Fruit fly (Drosophila melanogaster) whole organism, wandering third instar larva: ENCODE measurements around the gene Prosbeta3.

ENCODE experiments used
- Abd-B ChIP-seq: fragments of >200 bp; optimal IDR thresholded peaks from 2 replicates; lab custom pipeline; 2017; ENCODE audit warnings: missing biosample characterization, missing genetic modification characterization
- CG32264 ChIP-seq: fragments of 200-800 bp; sonication (Bioruptor generic); optimal IDR thresholded peaks from 2 replicates; lab custom pipeline; 2016; ENCODE audit warnings: missing biosample characterization, missing genetic modification characterization
- CG9705 ChIP-seq: fragments of 200-800 bp; sonication (Bioruptor generic); optimal IDR thresholded peaks from 2 replicates; lab custom pipeline; 2018; ENCODE audit warnings: missing biosample characterization, mild to moderate bottlenecking, missing genetic modification characterization
- CrebA ChIP-seq: fragments of 200-800 bp; sonication (Bioruptor generic); optimal IDR thresholded peaks from 2 replicates; lab custom pipeline; 2016; ENCODE audit warnings: missing biosample characterization, mild to moderate bottlenecking, missing genetic modification characterization, borderline replicate concordance
- Dfd ChIP-seq: fragments of >200 bp; optimal IDR thresholded peaks from 2 replicates; lab custom pipeline; 2017; ENCODE audit warnings: missing biosample characterization, missing genetic modification characterization
- Dif ChIP-seq: fragments of 200-275, 200-300 bp; sonication (Bioruptor generic); optimal IDR thresholded peaks from 2 replicates; lab custom pipeline; 2018; ENCODE audit warnings: missing biosample characterization, missing genetic modification characterization; ENCODE audit not compliant: partially characterized antibody
- GATAd ChIP-seq: sonication (Bioruptor generic); optimal IDR thresholded peaks from 2 replicates; lab custom pipeline; 2016; ENCODE audit warnings: missing biosample characterization, missing genetic modification characterization
- HLH106 ChIP-seq: fragments of 200-800 bp; optimal IDR thresholded peaks from 3 replicates; lab custom pipeline; 2019; ENCODE audit warnings: missing biosample characterization, mild to moderate bottlenecking, missing genetic modification characterization, moderate library complexity
- Hnf4 ChIP-seq: fragments of 200-800 bp; sonication (Bioruptor generic); optimal IDR thresholded peaks from 2 replicates; lab custom pipeline; 2016; ENCODE audit warnings: missing biosample characterization, mild to moderate bottlenecking, missing genetic modification characterization
- Hr78 ChIP-seq: fragments of >200 bp; optimal IDR thresholded peaks from 2 replicates; lab custom pipeline; 2017; ENCODE audit warnings: missing biosample characterization, missing genetic modification characterization
- Hr83 ChIP-seq: fragments of 200-300 bp; sonication (Bioruptor generic); optimal IDR thresholded peaks from 2 replicates; lab custom pipeline; 2016; ENCODE audit warnings: missing biosample characterization, mild to moderate bottlenecking, missing genetic modification characterization, moderate library complexity; ENCODE audit not compliant: poor library complexity, severe bottlenecking
- Jra ChIP-seq: sonication (Bioruptor generic); optimal IDR thresholded peaks from 2 replicates; lab custom pipeline; 2016; ENCODE audit warnings: missing biosample characterization, missing genetic modification characterization
- Mio ChIP-seq: sonication (Bioruptor generic); optimal IDR thresholded peaks from 2 replicates; lab custom pipeline; 2016; ENCODE audit warnings: missing biosample characterization, missing genetic modification characterization
- Myc ChIP-seq: fragments of >200 bp; optimal IDR thresholded peaks from 2 replicates; lab custom pipeline; 2017
- N ChIP-seq: fragments of >200 bp; optimal IDR thresholded peaks from 2 replicates; lab custom pipeline; 2018; ENCODE audit warnings: missing biosample characterization, missing external identifiers, missing genetic modification characterization
- OdsH ChIP-seq: fragments of 200-800 bp; sonication (Bioruptor generic); optimal IDR thresholded peaks from 2 replicates; lab custom pipeline; 2016; ENCODE audit warnings: missing biosample characterization, mild to moderate bottlenecking, missing genetic modification characterization
- Rel ChIP-seq, 2 experiments: fragments of 200-800 bp; sonication (Bioruptor generic) in 1 of 2; optimal IDR thresholded peaks; 2 replicates in 1 of 2; 3 replicates in 1 of 2; lab custom pipeline; 2016 to 2019; ENCODE audit warnings: mild to moderate bottlenecking in 2 of 2, missing biosample characterization in 2 of 2, missing genetic modification characterization in 2 of 2, moderate library complexity in 1 of 2
- Sp1 ChIP-seq: fragments of 200-800 bp; sonication (Bioruptor generic); optimal IDR thresholded peaks from 3 replicates; lab custom pipeline; 2019; ENCODE audit warnings: missing biosample characterization, mild to moderate bottlenecking, missing genetic modification characterization, moderate library complexity
- Vsx2 ChIP-seq: fragments of 200-300, 225-300 bp; sonication (Bioruptor generic); optimal IDR thresholded peaks from 2 replicates; lab custom pipeline; 2018; ENCODE audit warnings: missing biosample characterization, missing genetic modification characterization; ENCODE audit not compliant: partially characterized antibody
- br ChIP-seq: fragments of 200-800 bp; sonication (Bioruptor generic); optimal IDR thresholded peaks from 2 replicates; lab custom pipeline; 2016; ENCODE audit warnings: missing biosample characterization, missing genetic modification characterization
- brk ChIP-seq: fragments of 200-800 bp; sonication (Bioruptor generic); optimal IDR thresholded peaks from 2 replicates; lab custom pipeline; 2016; ENCODE audit warnings: missing biosample characterization, mild to moderate bottlenecking, missing genetic modification characterization
- dl ChIP-seq, 2 experiments: fragments of 175-275, 200-275 bp in 1 of 2; fragments of 200-275 bp in 1 of 2; sonication (Bioruptor generic); optimal IDR thresholded peaks; lab custom pipeline; 2018; ENCODE audit warnings: mild to moderate bottlenecking in 2 of 2, missing biosample characterization in 2 of 2, missing genetic modification characterization in 2 of 2, moderate library complexity in 2 of 2; ENCODE audit not compliant: partially characterized antibody in 2 of 2, insufficient read depth in 1 of 2
- dmrt93B ChIP-seq: fragments of 200-800 bp; sonication (Bioruptor generic); optimal IDR thresholded peaks from 2 replicates; lab custom pipeline; 2018; ENCODE audit warnings: missing biosample characterization, mild to moderate bottlenecking, missing genetic modification characterization
- dsf ChIP-seq: sonication (Bioruptor generic); optimal IDR thresholded peaks from 2 replicates; lab custom pipeline; 2016; ENCODE audit warnings: missing biosample characterization, missing genetic modification characterization, borderline replicate concordance
- ey ChIP-seq: fragments of 200-800 bp; sonication (Bioruptor generic); optimal IDR thresholded peaks from 2 replicates; lab custom pipeline; 2016; ENCODE audit warnings: missing biosample characterization, missing genetic modification characterization
- foxo ChIP-seq, 2 experiments: fragments of 200-800 bp; sonication (Bioruptor generic); optimal IDR thresholded peaks; 2 replicates in 1 of 2; 3 replicates in 1 of 2; lab custom pipeline; 2016 to 2017; ENCODE audit warnings: missing biosample characterization in 2 of 2, missing genetic modification characterization in 2 of 2
- fru ChIP-seq: fragments of 200-800 bp; sonication (Bioruptor generic); optimal IDR thresholded peaks from 3 replicates; lab custom pipeline; 2016; ENCODE audit warnings: missing biosample characterization, mild to moderate bottlenecking, missing genetic modification characterization
- h ChIP-seq: fragments of 200-800 bp; sonication (Bioruptor generic); optimal IDR thresholded peaks from 3 replicates; lab custom pipeline; 2016; ENCODE audit warnings: missing biosample characterization, mild to moderate bottlenecking, missing genetic modification characterization
- jim ChIP-seq: fragments of 175-275, 200-325 bp; sonication (Bioruptor generic); optimal IDR thresholded peaks from 2 replicates; lab custom pipeline; 2016; ENCODE audit warnings: missing biosample characterization, mild to moderate bottlenecking, missing genetic modification characterization
- lola ChIP-seq: fragments of >200 bp; optimal IDR thresholded peaks from 2 replicates; lab custom pipeline; 2017; ENCODE audit warnings: missing biosample characterization, missing genetic modification characterization
- pan ChIP-seq: fragments of >200 bp; optimal IDR thresholded peaks from 2 replicates; lab custom pipeline; 2017
- psq ChIP-seq: fragments of 200-800 bp; sonication (Bioruptor generic); optimal IDR thresholded peaks from 3 replicates; lab custom pipeline; 2017; ENCODE audit warnings: missing biosample characterization, mild to moderate bottlenecking, missing genetic modification characterization, moderate library complexity
- rgr ChIP-seq: fragments of 200-800 bp; sonication (Bioruptor generic); optimal IDR thresholded peaks from 3 replicates; lab custom pipeline; 2016; ENCODE audit warnings: missing biosample characterization, mild to moderate bottlenecking, missing genetic modification characterization
- sage ChIP-seq: fragments of 200-800 bp; sonication (Bioruptor generic); optimal IDR thresholded peaks from 2 replicates; lab custom pipeline; 2016; ENCODE audit warnings: missing biosample characterization, mild to moderate bottlenecking, missing genetic modification characterization
- sv ChIP-seq: fragments of 200-800 bp; sonication (Bioruptor generic); optimal IDR thresholded peaks from 3 replicates; lab custom pipeline; 2016; ENCODE audit warnings: missing biosample characterization, missing genetic modification characterization
- tai ChIP-seq: sonication (Bioruptor generic); optimal IDR thresholded peaks from 2 replicates; lab custom pipeline; 2016; ENCODE audit warnings: missing biosample characterization, missing genetic modification characterization
- usp ChIP-seq: fragments of >200 bp; optimal IDR thresholded peaks from 2 replicates; lab custom pipeline; 2017; ENCODE audit warnings: missing biosample characterization, missing genetic modification characterization
- woc ChIP-seq: sonication (Bioruptor generic); optimal IDR thresholded peaks from 2 replicates; lab custom pipeline; 2016; ENCODE audit warnings: missing biosample characterization, mild to moderate bottlenecking, missing genetic modification characterization

Prosbeta3 gene

DNA sequence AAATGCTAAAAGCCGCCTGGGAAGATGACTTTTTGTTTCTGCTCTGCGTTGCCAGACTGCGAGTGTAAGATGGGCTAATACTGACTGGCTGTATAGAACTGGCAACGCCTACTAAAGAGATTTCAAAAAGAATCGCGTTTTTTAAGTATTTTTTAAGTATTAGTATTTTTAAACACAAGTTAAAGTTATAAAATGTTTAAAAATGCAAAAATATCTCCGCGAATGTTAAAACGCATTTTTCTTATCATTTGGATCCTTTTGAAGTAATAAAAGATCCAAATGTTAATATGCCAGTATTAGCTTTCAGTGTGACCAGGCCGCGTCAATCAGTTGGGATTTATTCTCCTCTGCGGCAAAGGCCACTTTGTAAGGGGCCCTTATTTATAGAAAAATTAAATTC lies at the start of gene Prosbeta3, which contains the start of gene Iru:
TSS of gene Prosbeta3 (minus strand) at position 98 of the 400 bp plus-strand sequence.
TSS of gene Iru (plus strand) at position 328 of the 400 bp plus-strand sequence.
- TF ChIP-seq dsf (GFP tag; lab: Kevin White, UChicago) (no peak), Hnf4 (no peak), brk (GFP tag; lab: Kevin White, UChicago) (no peak), Vsx2 (GFP tag; lab: Kevin White, UChicago) (no peak), Rel (GFP tag; optimal IDR thresholded peaks at IDR 0.05; lab: Kevin White, UChicago) (no peak), Rel (tag; optimal IDR thresholded peaks at IDR 0.05; lab: Kevin White, UChicago) (peak; percentile 21), Myc (peak; percentile 7)

DNA sequence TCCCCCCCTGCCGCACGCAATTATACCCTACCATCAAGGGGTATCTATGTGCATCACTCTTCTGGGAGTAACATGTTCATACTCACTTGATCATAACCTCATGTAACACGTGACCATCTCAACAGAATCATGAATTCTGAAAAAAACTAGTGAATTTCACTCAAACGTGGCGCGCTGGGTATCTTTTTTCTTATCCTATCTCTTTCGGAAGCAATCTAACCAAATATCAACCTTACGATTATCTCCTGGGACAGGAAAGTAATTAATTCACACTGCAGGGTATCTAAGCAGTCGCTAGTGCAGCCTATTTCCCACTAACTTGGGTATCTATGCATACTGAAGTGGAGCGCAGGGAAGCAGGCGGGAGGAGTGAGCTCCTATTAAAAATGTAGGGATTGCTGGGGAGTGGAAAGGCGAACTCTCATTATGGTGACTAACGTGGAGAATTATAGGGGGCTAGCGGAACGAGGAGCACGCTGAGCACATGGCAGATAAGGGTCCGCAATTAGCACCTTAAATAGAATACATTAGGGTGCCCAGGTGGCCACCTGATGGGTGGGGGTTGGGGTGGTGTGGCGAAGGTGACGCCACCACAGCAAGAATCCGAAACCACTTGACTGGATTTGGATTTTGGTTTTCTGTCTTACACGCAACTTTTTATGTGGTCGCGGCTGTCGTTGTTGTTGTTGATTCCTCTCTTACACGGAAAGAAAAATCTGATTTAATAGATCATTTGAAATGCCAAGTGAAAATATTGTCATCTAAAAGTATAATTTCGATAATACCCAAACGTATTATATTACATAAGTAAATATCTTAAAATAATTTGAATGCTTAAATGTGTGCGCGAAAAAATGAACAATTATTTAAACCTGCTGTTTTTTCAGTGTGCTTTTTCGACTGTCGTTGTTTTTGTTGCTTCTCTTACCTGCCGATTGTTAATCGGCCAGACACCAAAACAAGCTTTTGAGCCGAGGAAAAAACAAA lies 49.4 kb upstream of the Prosbeta3 start:
- peak; percentile 90 for TF ChIP-seq br (GFP tag; lab: Kevin White, UChicago)
- TF ChIP-seq h (GFP tag; lab: Kevin White, UChicago), result peak; percentile 96
- TF ChIP-seq HLH106 (tag; lab: Kevin White, UChicago), result peak; percentile 97
- TF ChIP-seq lola (GFP tag; lab: Kevin White, UChicago), result no peak
- TF ChIP-seq Abd-B (GFP tag; lab: Kevin White, UChicago), result no peak
- TF ChIP-seq Myc, result no peak
- no peak for TF ChIP-seq Hr78 (GFP tag; lab: Kevin White, UChicago)
- no peak for TF ChIP-seq Vsx2 (GFP tag; lab: Kevin White, UChicago)
- no peak for TF ChIP-seq N (GFP tag; lab: Kevin White, UChicago)
- peak; percentile 50 to 96 for TF ChIP-seq foxo (GFP tag; optimal IDR thresholded peaks at IDR 0.05; lab: Kevin White, UChicago)
- peak; percentile 95 for TF ChIP-seq brk (GFP tag; lab: Kevin White, UChicago)
- peak; percentile 90 for TF ChIP-seq ey (GFP tag; lab: Kevin White, UChicago)
- TF ChIP-seq CG32264, result peak; percentile 81
- no peak for TF ChIP-seq pan (lab: Kevin White, UChicago)
- TF ChIP-seq Dfd (GFP tag; lab: Kevin White, UChicago), result no peak
- no peak for TF ChIP-seq jim (GFP tag; lab: Kevin White, UChicago)
- no peak for TF ChIP-seq usp (GFP tag; lab: Kevin White, UChicago)
- peak; percentile 68 for TF ChIP-seq sv
- TF ChIP-seq Mio (GFP tag; lab: Kevin White, UChicago), result peak; percentile 44
- TF ChIP-seq Dif (GFP tag; lab: Kevin White, UChicago), result no peak
- TF ChIP-seq Hr83 (GFP tag; lab: Kevin White, UChicago), result peak; percentile 54
- TF ChIP-seq fru (GFP tag; lab: Kevin White, UChicago), result peak; percentile 92
- TF ChIP-seq tai (GFP tag; lab: Kevin White, UChicago), result no peak
- peak; percentile 92 for TF ChIP-seq sage (GFP tag; lab: Kevin White, UChicago)
- TF ChIP-seq psq (GFP tag; lab: Kevin White, UChicago), result peak; percentile 88
- peak; percentile 98 for TF ChIP-seq Sp1 (GFP tag; lab: Kevin White, UChicago)
- TF ChIP-seq Rel (GFP tag; optimal IDR thresholded peaks at IDR 0.05; lab: Kevin White, UChicago), result no peak
- TF ChIP-seq Rel (tag; optimal IDR thresholded peaks at IDR 0.05; lab: Kevin White, UChicago), result no peak
- TF ChIP-seq dl (GFP tag; optimal IDR thresholded peaks at IDR 0.05; lab: Kevin White, UChicago; ENCODE audit: insufficient read depth in 1 of 2, partially characterized antibody in 2 of 2), result no peak
- peak; percentile 90 for TF ChIP-seq Hnf4
- TF ChIP-seq OdsH (GFP tag; lab: Kevin White, UChicago), result peak; percentile 96
- peak; percentile 87 for TF ChIP-seq woc
- peak; percentile 96 for TF ChIP-seq rgr (GFP tag; lab: Kevin White, UChicago)
- TF ChIP-seq CrebA (GFP tag; lab: Kevin White, UChicago), result peak; percentile 81
- TF ChIP-seq GATAd (GFP tag; lab: Kevin White, UChicago), result no peak
- peak; percentile 79 for TF ChIP-seq dsf (GFP tag; lab: Kevin White, UChicago)
- TF ChIP-seq dmrt93B, result peak; percentile 89
- TF ChIP-seq Jra (GFP tag; lab: Kevin White, UChicago), result peak; percentile 71
- peak; percentile 82 for TF ChIP-seq CG9705 (GFP tag; lab: Kevin White, UChicago)
